Worm (Caenorhabditis elegans) whole organism, L4 larva: ENCODE results near the gene M03B6.1.

Experiments
- ama-1 ChIP-seq: fragments of 150-350 bp; optimal IDR thresholded peaks from 2 replicates; lab custom pipeline; 2014; ENCODE audit warnings: inconsistent platforms, mixed read lengths
- lin-39 ChIP-seq: fragments of 150-350 bp; optimal IDR thresholded peaks from 2 replicates; lab custom pipeline; 2014; ENCODE audit warnings: missing biosample characterization, missing genetic modification reagents, missing genetic modification characterization
- skn-1 ChIP-seq: fragments of 150-350 bp; optimal IDR thresholded peaks from 2 replicates; lab custom pipeline; 2014; ENCODE audit warnings: missing biosample characterization, missing genetic modification characterization
- unc-62 ChIP-seq, 3 experiments: fragments of 150-350 bp in 1 of 3; sonication (generic microtip); optimal IDR thresholded peaks in 2 of 3; peaks in 1 of 3; 1 replicate in 1 of 3; 2 replicates in 2 of 3; lab custom pipeline; 2014 to 2017; ENCODE audit warnings: missing biosample characterization in 3 of 3, missing genetic modification characterization in 3 of 3, missing genetic modification reagents in 3 of 3, missing genotype in 1 of 3

ce11 chrX:13882639-13883038, 41.2 kb downstream of the M03B6.1 start, which contains the start of gene hlb-1:
- TF ChIP-seq unc-62 (GFP tag; optimal IDR thresholded peaks at IDR 0.05 in 1 of 2; lab: Kevin White, UChicago) = peak in 1 of 2 experiments; percentile 3
- no peak for TF ChIP-seq unc-62 (tag; optimal IDR thresholded peaks at IDR 0.05; lab: Kevin White, UChicago)
- TF ChIP-seq lin-39 = no peak
- no peak for TF ChIP-seq ama-1 (lab: Kevin White, UChicago)
- no peak for TF ChIP-seq skn-1 (tag; lab: Kevin White, UChicago)
